Worm (Caenorhabditis elegans) whole organism, early embryonic: ENCODE data around the gene cut-4.

Source experiments
- aly-1 ChIP-seq: sonication (generic microtip); optimal IDR thresholded peaks from 2 replicates; lab custom pipeline; 2016; ENCODE audit warnings: missing genetic modification characterization, missing compliant biosample characterization
- ama-1 ChIP-seq: fragments of 150-350 bp; optimal IDR thresholded peaks from 2 replicates; lab custom pipeline; 2014
- ceh-13 ChIP-seq: fragments of 200-800 bp; sonication (Bioruptor generic); optimal IDR thresholded peaks from 2 replicates; lab custom pipeline; 2018; ENCODE audit warnings: mild to moderate bottlenecking, missing genetic modification characterization, missing compliant biosample characterization
- flt-1 ChIP-seq: fragments of 200-800 bp; sonication (Bioruptor generic); IDR thresholded peaks from 2 replicates; pipeline ENCODE4 v1.3.6; 2022; ENCODE audit warnings: missing genetic modification characterization, missing compliant biosample characterization
- hmbx-1 ChIP-seq: sonication (generic microtip); optimal IDR thresholded peaks from 2 replicates; lab custom pipeline; 2016; ENCODE audit warnings: mild to moderate bottlenecking, missing genetic modification characterization, missing compliant biosample characterization
- hmg-4 ChIP-seq: fragments of 200-800 bp; sonication (Bioruptor generic); optimal IDR thresholded peaks from 2 replicates; lab custom pipeline; 2018; ENCODE audit warnings: mild to moderate bottlenecking, missing genetic modification characterization, missing compliant biosample characterization
- hnd-1 ChIP-seq: sonication (generic microtip); optimal IDR thresholded peaks from 2 replicates; lab custom pipeline; 2016; ENCODE audit warnings: missing genetic modification characterization, missing compliant biosample characterization
- pes-1 ChIP-seq: fragments of 200-800 bp; sonication (Bioruptor generic); IDR thresholded peaks from 2 replicates; pipeline ENCODE4 v1.3.6; 2022; ENCODE audit warnings: missing genetic modification reagents, missing genetic modification characterization, missing compliant biosample characterization
- scrt-1 ChIP-seq: fragments of 200-800 bp; sonication (Bioruptor generic); IDR thresholded peaks from 2 replicates; pipeline ENCODE4 v1.3.6; 2022; ENCODE audit warnings: missing genetic modification characterization, missing compliant biosample characterization
- tra-4 ChIP-seq: sonication (generic microtip); optimal IDR thresholded peaks from 2 replicates; lab custom pipeline; 2017; ENCODE audit warnings: missing genetic modification characterization, missing compliant biosample characterization

DNA sequence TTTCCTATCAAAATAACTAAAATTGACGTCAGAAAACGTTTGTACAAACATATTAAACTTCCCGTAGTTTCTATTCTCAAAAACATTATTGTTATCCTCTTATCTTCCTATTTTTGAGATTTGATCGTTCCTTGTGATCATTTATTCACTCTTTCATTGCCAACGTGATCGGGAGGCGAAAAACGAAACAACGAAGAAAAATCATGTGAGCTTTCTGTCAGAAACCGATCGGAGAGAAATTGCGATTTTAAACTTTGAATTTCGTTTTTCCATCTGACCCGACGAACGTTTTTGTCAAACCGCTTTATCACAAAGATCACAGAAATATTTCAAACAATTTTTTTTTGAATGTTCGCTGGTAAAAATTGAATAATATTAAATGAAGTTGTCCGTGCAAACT lies 10.4 kb downstream of the cut-4 start:
- no peak for TF ChIP-seq ceh-13 (GFP tag; lab: Kevin White, UChicago)
- no peak for TF ChIP-seq ama-1 (lab: Kevin White, UChicago)
- no peak for TF ChIP-seq hmg-4 (GFP tag; lab: Kevin White, UChicago)
- TF ChIP-seq scrt-1 (GFP tag; lab: Robert Waterston, UW) = no peak
- TF ChIP-seq pes-1 = no peak
- no peak for TF ChIP-seq tra-4 (tag; lab: Kevin White, UChicago)
- TF ChIP-seq aly-1 (tag; lab: Kevin White, UChicago) = no peak
- no peak for TF ChIP-seq hmbx-1 (tag; lab: Kevin White, UChicago)
- no peak for TF ChIP-seq flt-1 (GFP tag; lab: Robert Waterston, UW)
- TF ChIP-seq hnd-1 = no peak
